Worm (Caenorhabditis elegans): ENCODE results near the gene ZC487.1.

Gene ZC487.1

DNA sequence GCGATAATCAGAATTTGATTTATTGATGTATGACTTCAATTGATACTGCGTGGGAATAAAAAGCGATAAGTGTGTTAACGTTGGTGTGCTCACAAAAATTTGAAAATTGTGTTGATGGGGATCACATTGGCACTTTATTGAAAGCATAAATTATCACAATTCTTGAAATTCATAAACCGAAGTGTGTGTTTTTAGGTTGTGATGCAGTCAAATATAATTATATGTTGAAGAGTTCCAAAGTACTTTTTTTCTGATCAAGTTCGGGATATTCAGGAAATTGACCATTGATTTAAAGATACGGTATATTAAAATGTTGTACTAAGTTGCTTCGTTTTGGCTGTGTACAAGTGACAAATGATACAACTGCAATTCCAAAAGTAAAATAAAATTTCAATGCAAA is 48.4 kb downstream of the ZC487.1 start, which contains the start of gene srh-28:
Gene srh-28 (minus strand): TSS at position 101 of the 400 bp plus-strand sequence.
- no peak for TF ChIP-seq pha-4 (tag; optimal IDR thresholded peaks at IDR 0.05)
- no peak for TF ChIP-seq fkh-10 (GFP tag; optimal IDR thresholded peaks at IDR 0.05)
- no peak for TF ChIP-seq unc-62 (GFP tag; optimal IDR thresholded peaks at IDR 0.05)
- TF ChIP-seq nhr-12 (tag; optimal IDR thresholded peaks at IDR 0.05), result no peak
- no peak for TF ChIP-seq nhr-43 (tag; optimal IDR thresholded peaks at IDR 0.05; ENCODE audit: poor library complexity, severe bottlenecking)
- no peak for TF ChIP-seq nhr-23 (tag; optimal IDR thresholded peaks at IDR 0.05)
- TF ChIP-seq sea-2 (GFP tag; optimal IDR thresholded peaks at IDR 0.05), result no peak
- TF ChIP-seq ceh-28 (tag; optimal IDR thresholded peaks at IDR 0.05), result no peak
- no peak for TF ChIP-seq pqm-1 (tag; optimal IDR thresholded peaks at IDR 0.05)
- TF ChIP-seq daf-12 (tag; optimal IDR thresholded peaks at IDR 0.05), result no peak
- TF ChIP-seq tbx-2 (tag; optimal IDR thresholded peaks at IDR 0.05), result no peak
- TF ChIP-seq mml-1 (tag; optimal IDR thresholded peaks at IDR 0.05), result no peak
- TF ChIP-seq nhr-28 (tag; optimal IDR thresholded peaks at IDR 0.05), result no peak
- TF ChIP-seq lsy-12 (tag; optimal IDR thresholded peaks at IDR 0.05), result no peak
- TF ChIP-seq nhr-76 (tag; optimal IDR thresholded peaks at IDR 0.05), result no peak
- no peak for TF ChIP-seq egl-27 (tag; optimal IDR thresholded peaks at IDR 0.05)

DNA sequence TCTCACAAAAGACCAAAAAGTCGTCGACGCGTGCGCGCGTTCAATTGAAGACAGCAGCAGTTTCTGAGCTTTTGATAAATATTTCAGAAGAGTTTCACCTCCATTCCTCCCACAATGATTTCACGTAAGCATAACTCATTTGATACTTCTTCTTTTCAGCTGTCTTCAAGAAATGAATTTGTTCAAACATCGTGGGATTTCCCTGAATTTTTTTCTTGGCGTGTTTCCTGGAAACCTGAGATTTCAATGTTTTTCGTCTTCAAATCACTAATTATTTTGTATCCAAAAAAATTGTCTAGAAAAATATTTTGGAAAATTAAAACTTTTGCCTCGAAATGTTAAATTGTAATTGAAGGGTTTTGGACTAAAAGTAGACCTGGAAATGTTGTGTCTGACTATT is 51.1 kb downstream of the ZC487.1 start:
- TF ChIP-seq egl-5 (tag; optimal IDR thresholded peaks at IDR 0.05) (no peak), tbx-2 (tag; optimal IDR thresholded peaks at IDR 0.05) (no peak), daf-12 (tag; optimal IDR thresholded peaks at IDR 0.05) (no peak), nhr-12 (tag; optimal IDR thresholded peaks at IDR 0.05) (no peak), fkh-2 (tag; optimal IDR thresholded peaks at IDR 0.05) (no peak), fos-1 (tag; optimal IDR thresholded peaks at IDR 0.05) (no peak), ceh-16 (tag; optimal IDR thresholded peaks at IDR 0.05) (no peak), ztf-11 (tag; optimal IDR thresholded peaks at IDR 0.05) (no peak), ceh-9 (tag; optimal IDR thresholded peaks at IDR 0.05) (no peak), lin-15B (tag; optimal IDR thresholded peaks at IDR 0.05) (no peak), egl-27 (tag; optimal IDR thresholded peaks at IDR 0.05) (no peak), fkh-10 (GFP tag; optimal IDR thresholded peaks at IDR 0.05) (no peak)
